ENCODE assay signal across 2 fruit fly cellular contexts in genomic region chr2L:3778157-3779060, dm6.
TF ChIP-seq lines count a peak whose summit lies in the region.

No protein-coding gene starts in this region.

TF ChIP-seq in whole organism, embryonic, 481 proteins besides CTCF, POLR2A, EP300 and RAD21 (continued from another document and continues in another):
- TF ChIP-seq NK7.1 (GFP tag; optimal IDR thresholded peaks at IDR 0.05; lab: Kevin White, UChicago) (no peak), YL-1 (GFP tag; optimal IDR thresholded peaks at IDR 0.05; lab: Kevin White, UChicago) (no peak), ems (GFP tag; optimal IDR thresholded peaks at IDR 0.05; lab: Kevin White, UChicago) (no peak), gfzf (GFP tag; optimal IDR thresholded peaks at IDR 0.05; lab: Kevin White, UChicago) (no peak), lilli (GFP tag; optimal IDR thresholded peaks at IDR 0.05; lab: Kevin White, UChicago) (no peak), CG18764 (GFP tag; optimal IDR thresholded peaks at IDR 0.05; lab: Kevin White, UChicago) (no peak), psq (GFP tag; optimal IDR thresholded peaks at IDR 0.05; lab: Kevin White, UChicago) (no peak), CkIIα-i1 (GFP tag; IDR thresholded peaks at IDR 0.05; lab: Robert Waterston, UW) (no peak), oc (tag; optimal IDR thresholded peaks at IDR 0.05; lab: Kevin White, UChicago) (peak; percentile 25), CG1233 (GFP tag; optimal IDR thresholded peaks at IDR 0.05; lab: Kevin White, UChicago) (no peak), CG11085 (GFP tag; IDR thresholded peaks at IDR 0.05; lab: Robert Waterston, UW) (no peak), NC2β (GFP tag; optimal IDR thresholded peaks at IDR 0.05; lab: Kevin White, UChicago) (peak; percentile 4), CG14667 (GFP tag; IDR thresholded peaks at IDR 0.05; lab: Robert Waterston, UW) (no peak), CG12071 (GFP tag; optimal IDR thresholded peaks at IDR 0.05; lab: Kevin White, UChicago) (no peak), pzg (GFP tag; optimal IDR thresholded peaks at IDR 0.05; lab: Kevin White, UChicago) (no peak), CG33557 (GFP tag; optimal IDR thresholded peaks at IDR 0.05; lab: Kevin White, UChicago) (no peak), Hr78 (GFP tag; optimal IDR thresholded peaks at IDR 0.05; lab: Kevin White, UChicago) (no peak), gsb (GFP tag; IDR thresholded peaks at IDR 0.05; lab: Robert Waterston, UW) (no peak), CG6175 (GFP tag; IDR thresholded peaks at IDR 0.05; lab: Robert Waterston, UW) (peak; percentile 81; the same call in 2 of the 3 replicates), CG11504 (tag; optimal IDR thresholded peaks at IDR 0.05; lab: Kevin White, UChicago) (peak; percentile 67), Hmr (GFP tag; optimal IDR thresholded peaks at IDR 0.05; lab: Kevin White, UChicago) (no peak), Sry-δ (GFP tag; optimal IDR thresholded peaks at IDR 0.05; lab: Kevin White, UChicago) (no peak), da (GFP tag; optimal IDR thresholded peaks at IDR 0.05; lab: Kevin White, UChicago) (no peak), z (GFP tag; IDR thresholded peaks at IDR 0.05; lab: Robert Waterston, UW) (peak; percentile 70; the same call in 2 of the 3 replicates), zen2 (GFP tag; IDR thresholded peaks at IDR 0.05; lab: Robert Waterston, UW; ENCODE audit: partially characterized antibody) (no peak), HmgZ (tag; optimal IDR thresholded peaks at IDR 0.05; lab: Kevin White, UChicago) (peak; percentile 23), CG5180 (GFP tag; optimal IDR thresholded peaks at IDR 0.05; lab: Kevin White, UChicago) (peak; percentile 1), sim (GFP tag; IDR thresholded peaks at IDR 0.05; lab: Robert Waterston, UW) (no peak), ash1 (GFP tag; optimal IDR thresholded peaks at IDR 0.05; lab: Kevin White, UChicago) (no peak), pb (GFP tag; optimal IDR thresholded peaks at IDR 0.05; lab: Kevin White, UChicago) (no peak), danr (GFP tag; IDR thresholded peaks at IDR 0.05; lab: Robert Waterston, UW) (no peak), sob (GFP tag; IDR thresholded peaks at IDR 0.05; lab: Robert Waterston, UW) (no peak), otp (GFP tag; IDR thresholded peaks at IDR 0.05; lab: Robert Waterston, UW) (no peak), CG16813 (GFP tag; IDR thresholded peaks at IDR 0.05; lab: Robert Waterston, UW; ENCODE audit: partially characterized antibody) (no peak), CrebB (tag; optimal IDR thresholded peaks at IDR 0.05; lab: Kevin White, UChicago) (peak; percentile 32), sd (tag; optimal IDR thresholded peaks at IDR 0.05; lab: Kevin White, UChicago) (peak; percentile 72), CG10565 (GFP tag; optimal IDR thresholded peaks at IDR 0.05; lab: Kevin White, UChicago) (no peak), CG16863 (GFP tag; optimal IDR thresholded peaks at IDR 0.05; lab: Kevin White, UChicago) (no peak), CG17186 (GFP tag; optimal IDR thresholded peaks at IDR 0.05; lab: Kevin White, UChicago) (no peak), CG4854 (GFP tag; optimal IDR thresholded peaks at IDR 0.05; lab: Kevin White, UChicago) (no peak), Trl (optimal IDR thresholded peaks at IDR 0.05; lab: Kevin White, UChicago) (no peak), Trl (GFP tag; optimal IDR thresholded peaks at IDR 0.05; lab: Kevin White, UChicago) (no peak), CG1832 (GFP tag; optimal IDR thresholded peaks at IDR 0.05; lab: Kevin White, UChicago) (no peak), Atf-2 (GFP tag; optimal IDR thresholded peaks at IDR 0.05; lab: Kevin White, UChicago) (no peak), Hmx (GFP tag; optimal IDR thresholded peaks at IDR 0.05; lab: Kevin White, UChicago) (no peak), GATAe (GFP tag; conservative IDR thresholded peaks at IDR 0.05; lab: Robert Waterston, UW) (peak; percentile 83), CG31441 (GFP tag; IDR thresholded peaks at IDR 0.05; lab: Robert Waterston, UW) (peak; percentile 63), esg (GFP tag; conservative IDR thresholded peaks at IDR 0.05; lab: Robert Waterston, UW) (no peak; the same call in 1 of the 2 replicates), CG10979 (tag; optimal IDR thresholded peaks at IDR 0.05; lab: Kevin White, UChicago) (peak; percentile 41), CG5245 (GFP tag; optimal IDR thresholded peaks at IDR 0.05; lab: Kevin White, UChicago) (no peak), MBD-R2 (GFP tag; IDR thresholded peaks at IDR 0.05; lab: Robert Waterston, UW) (no peak), cato (GFP tag; optimal IDR thresholded peaks at IDR 0.05; lab: Kevin White, UChicago; ENCODE audit: borderline replicate concordance) (no peak), usp (GFP tag; optimal IDR thresholded peaks at IDR 0.05; lab: Kevin White, UChicago) (no peak), wor (GFP tag; IDR thresholded peaks at IDR 0.05; lab: Robert Waterston, UW) (no peak), CG4360 (GFP tag; IDR thresholded peaks at IDR 0.05; lab: Robert Waterston, UW) (no peak), CG3065 (GFP tag; optimal IDR thresholded peaks at IDR 0.05; lab: Kevin White, UChicago) (no peak), CG3847 (GFP tag; IDR thresholded peaks at IDR 0.05; lab: Robert Waterston, UW) (no peak), lbe (GFP tag; optimal IDR thresholded peaks at IDR 0.05; lab: Kevin White, UChicago) (peak; percentile 89), crc (GFP tag; optimal IDR thresholded peaks at IDR 0.05; lab: Kevin White, UChicago) (no peak), CG13775 (GFP tag; optimal IDR thresholded peaks at IDR 0.05; lab: Kevin White, UChicago) (peak; percentile 30), MESR4 (GFP tag; optimal IDR thresholded peaks at IDR 0.05; lab: Kevin White, UChicago) (no peak), Bgb (GFP tag; IDR thresholded peaks at IDR 0.05; lab: Robert Waterston, UW; ENCODE audit: partially characterized antibody) (peak; percentile 11; the same call in 1 of the 2 replicates), Sox102F (GFP tag; optimal IDR thresholded peaks at IDR 0.05; lab: Kevin White, UChicago) (peak; percentile 64), emc (GFP tag; optimal IDR thresholded peaks at IDR 0.05; lab: Kevin White, UChicago) (no peak), CG32772 (GFP tag; IDR thresholded peaks at IDR 0.05; lab: Robert Waterston, UW) (0 out of 2 replicates have a peak, but pooled peaks have one; percentile 21), CG4820 (GFP tag; optimal IDR thresholded peaks at IDR 0.05; lab: Kevin White, UChicago) (no peak), CG2202 (tag; optimal IDR thresholded peaks at IDR 0.05; lab: Kevin White, UChicago) (no peak), wek (GFP tag; optimal IDR thresholded peaks at IDR 0.05; lab: Kevin White, UChicago) (no peak)

TF ChIP-seq in whole organism, prepupa, 60 proteins besides CTCF, POLR2A, EP300 and RAD21 (continued from another document):
- TF ChIP-seq net (GFP tag; optimal IDR thresholded peaks at IDR 0.05; lab: Kevin White, UChicago), result peak; percentile 79
- peak; percentile 83 for TF ChIP-seq CG34406 (GFP tag; optimal IDR thresholded peaks at IDR 0.05; lab: Kevin White, UChicago)
- peak; percentile 49 for TF ChIP-seq CG6854 (GFP tag; optimal IDR thresholded peaks at IDR 0.05; lab: Kevin White, UChicago)
- TF ChIP-seq Eip75B (GFP tag; optimal IDR thresholded peaks at IDR 0.05; lab: Kevin White, UChicago), result peak; percentile 48
- TF ChIP-seq salr (GFP tag; optimal IDR thresholded peaks at IDR 0.05; lab: Kevin White, UChicago), result peak; percentile 58 to 68
- TF ChIP-seq CG6808 (GFP tag; optimal IDR thresholded peaks at IDR 0.05; lab: Kevin White, UChicago), result peak; percentile 81
- TF ChIP-seq topi (GFP tag; optimal IDR thresholded peaks at IDR 0.05; lab: Kevin White, UChicago), result peak; percentile 79
- peak; percentile 60 for TF ChIP-seq Ets21C (GFP tag; optimal IDR thresholded peaks at IDR 0.05; lab: Kevin White, UChicago)
